Worm (Caenorhabditis elegans) whole organism, early embryonic: ENCODE results near the gene sssh-1.

ENCODE experiments used
- B0310.2 ChIP-seq: sonication (generic microtip); optimal IDR thresholded peaks from 2 replicates; lab custom pipeline; 2016; ENCODE audit warnings: mild to moderate bottlenecking, missing genetic modification characterization, missing compliant biosample characterization
- F13C5.2 ChIP-seq: sonication (generic microtip); optimal IDR thresholded peaks from 2 replicates; lab custom pipeline; 2017; ENCODE audit warnings: mild to moderate bottlenecking, missing genetic modification characterization, inconsistent platforms, missing compliant biosample characterization
- aly-1 ChIP-seq: sonication (generic microtip); optimal IDR thresholded peaks from 2 replicates; lab custom pipeline; 2016; ENCODE audit warnings: missing genetic modification characterization, missing compliant biosample characterization
- ama-1 ChIP-seq: fragments of 150-350 bp; optimal IDR thresholded peaks from 2 replicates; lab custom pipeline; 2014
- ceh-13 ChIP-seq: fragments of 200-800 bp; sonication (Bioruptor generic); optimal IDR thresholded peaks from 2 replicates; lab custom pipeline; 2018; ENCODE audit warnings: mild to moderate bottlenecking, missing genetic modification characterization, missing compliant biosample characterization
- ceh-36 ChIP-seq: sonication (generic microtip); optimal IDR thresholded peaks from 2 replicates; lab custom pipeline; 2016; ENCODE audit warnings: missing genetic modification characterization, inconsistent platforms, missing compliant biosample characterization
- ets-7 ChIP-seq: sonication (generic microtip); optimal IDR thresholded peaks from 2 replicates; lab custom pipeline; 2016; ENCODE audit warnings: missing genotype, missing genetic modification characterization, missing compliant biosample characterization
- flt-1 ChIP-seq: fragments of 200-800 bp; sonication (Bioruptor generic); IDR thresholded peaks from 2 replicates; pipeline ENCODE4 v1.3.6; 2022; ENCODE audit warnings: missing genetic modification characterization, missing compliant biosample characterization
- hmbx-1 ChIP-seq: sonication (generic microtip); optimal IDR thresholded peaks from 2 replicates; lab custom pipeline; 2016; ENCODE audit warnings: mild to moderate bottlenecking, missing genetic modification characterization, missing compliant biosample characterization
- hmg-4 ChIP-seq: fragments of 200-800 bp; sonication (Bioruptor generic); optimal IDR thresholded peaks from 2 replicates; lab custom pipeline; 2018; ENCODE audit warnings: mild to moderate bottlenecking, missing genetic modification characterization, missing compliant biosample characterization
- hnd-1 ChIP-seq: sonication (generic microtip); optimal IDR thresholded peaks from 2 replicates; lab custom pipeline; 2016; ENCODE audit warnings: missing genetic modification characterization, missing compliant biosample characterization
- pes-1 ChIP-seq: fragments of 200-800 bp; sonication (Bioruptor generic); IDR thresholded peaks from 2 replicates; pipeline ENCODE4 v1.3.6; 2022; ENCODE audit warnings: missing genetic modification reagents, missing genetic modification characterization, missing compliant biosample characterization
- scrt-1 ChIP-seq: fragments of 200-800 bp; sonication (Bioruptor generic); IDR thresholded peaks from 2 replicates; pipeline ENCODE4 v1.3.6; 2022; ENCODE audit warnings: missing genetic modification characterization, missing compliant biosample characterization
- sea-1 ChIP-seq: fragments of 200-800 bp; sonication (Bioruptor generic); conservative IDR thresholded peaks from 2 replicates; pipeline ENCODE4 v1.3.6; 2022; ENCODE audit warnings: missing genetic modification characterization, missing compliant biosample characterization
- tbx-11 ChIP-seq: fragments of 200-800 bp; sonication (Bioruptor generic); IDR thresholded peaks from 2 replicates; pipeline ENCODE4 v1.3.6; 2022; ENCODE audit warnings: missing genetic modification characterization, missing compliant biosample characterization
- tbx-37 ChIP-seq: fragments of 200-800 bp; sonication (Bioruptor generic); conservative IDR thresholded peaks from 2 replicates; pipeline ENCODE4 v1.3.6; 2022; ENCODE audit warnings: missing genetic modification reagents, missing genetic modification characterization, missing compliant biosample characterization
- tra-4 ChIP-seq: sonication (generic microtip); optimal IDR thresholded peaks from 2 replicates; lab custom pipeline; 2017; ENCODE audit warnings: missing genetic modification characterization, missing compliant biosample characterization

sssh-1 gene

DNA sequence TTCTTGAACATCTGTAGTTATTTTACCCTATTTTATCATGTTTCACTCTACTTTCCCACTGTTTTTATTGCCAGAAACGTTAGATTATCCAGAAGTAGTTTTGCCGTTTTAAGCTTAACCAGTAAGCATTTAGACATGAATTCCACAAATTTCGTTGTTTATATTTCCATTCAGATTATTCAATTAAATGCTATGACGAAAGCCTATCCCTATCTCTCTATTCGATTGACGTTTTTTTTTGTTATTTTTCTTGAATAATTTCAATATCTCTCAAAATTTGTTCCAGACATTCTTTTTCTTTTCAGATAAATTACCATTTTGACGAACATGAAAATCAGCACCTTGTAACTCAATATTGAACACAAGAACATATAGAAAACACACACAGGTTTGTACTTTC lies 42.8 kb downstream of the sssh-1 start, which contains the start of gene npr-40:
npr-40 (plus strand) TSS at position 301 of the 400 bp plus-strand sequence.
- TF ChIP-seq ceh-36 (no peak), tbx-11 (no peak), ceh-13 (GFP tag; lab: Kevin White, UChicago) (no peak), B0310.2 (tag; lab: Kevin White, UChicago) (no peak), tbx-37 (no peak), ama-1 (lab: Kevin White, UChicago) (no peak), flt-1 (no peak), ets-7 (tag; lab: Kevin White, UChicago) (no peak), F13C5.2 (tag; lab: Kevin White, UChicago) (no peak), hmbx-1 (tag; lab: Kevin White, UChicago) (no peak), pes-1 (GFP tag; lab: Robert Waterston, UW) (no peak), tra-4 (tag; lab: Kevin White, UChicago) (no peak)

DNA sequence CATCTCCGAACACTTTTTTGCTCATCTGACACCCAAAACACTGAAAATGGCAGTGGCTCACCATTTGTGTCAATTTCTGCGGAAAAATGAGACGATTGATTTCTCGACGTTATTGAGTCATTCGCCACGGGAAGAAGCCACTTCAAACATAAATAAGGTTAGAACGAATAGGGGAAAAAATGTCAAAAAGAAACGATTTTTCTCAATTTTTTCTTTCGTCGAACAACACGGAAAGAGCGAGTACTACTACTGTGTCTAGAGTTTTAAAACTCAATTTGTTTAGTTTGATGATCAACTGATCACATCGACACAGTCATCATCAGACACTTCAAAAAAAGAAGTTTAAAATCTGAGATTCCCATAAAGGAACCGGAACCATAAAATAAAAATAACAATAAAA lies 45.1 kb downstream of the sssh-1 start:
- TF ChIP-seq tbx-11: no peak
- TF ChIP-seq B0310.2 (tag; lab: Kevin White, UChicago): no peak
- TF ChIP-seq sea-1 (GFP tag; lab: Robert Waterston, UW): no peak
- TF ChIP-seq tbx-37: no peak
- TF ChIP-seq ama-1 (lab: Kevin White, UChicago): no peak
- no peak for TF ChIP-seq flt-1
- TF ChIP-seq ets-7 (tag; lab: Kevin White, UChicago): no peak
- no peak for TF ChIP-seq hmbx-1 (tag; lab: Kevin White, UChicago)
- TF ChIP-seq hnd-1 (tag; lab: Kevin White, UChicago): no peak
- no peak for TF ChIP-seq pes-1 (GFP tag; lab: Robert Waterston, UW)
- TF ChIP-seq F13C5.2 (tag; lab: Kevin White, UChicago): no peak

DNA sequence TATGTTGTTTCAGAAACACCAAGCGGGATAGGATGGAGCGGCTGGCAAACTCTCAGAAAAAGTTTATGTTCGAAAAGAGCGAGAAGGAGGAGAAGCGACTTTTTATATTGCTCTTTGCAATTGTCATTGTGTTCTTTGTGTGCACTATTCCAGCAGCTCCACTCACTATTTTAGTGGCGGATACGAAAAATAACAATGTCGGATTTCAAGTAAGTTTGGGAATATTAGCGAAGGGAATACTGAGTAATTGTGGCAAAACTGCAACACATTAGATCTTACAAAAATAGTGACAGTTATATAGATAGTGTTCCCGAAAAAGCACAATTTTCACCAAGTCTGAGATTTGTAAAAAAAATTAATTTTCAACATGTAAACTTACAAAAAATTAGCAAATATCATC lies 47.0 kb downstream of the sssh-1 start:
- TF ChIP-seq flt-1 (no peak), tbx-11 (no peak), ceh-36 (no peak), B0310.2 (tag; lab: Kevin White, UChicago) (no peak), hmg-4 (GFP tag; lab: Kevin White, UChicago) (no peak), tra-4 (tag; lab: Kevin White, UChicago) (no peak), scrt-1 (GFP tag; lab: Robert Waterston, UW) (no peak), ama-1 (lab: Kevin White, UChicago) (no peak), aly-1 (tag; lab: Kevin White, UChicago) (no peak), ceh-13 (GFP tag; lab: Kevin White, UChicago) (no peak), hmbx-1 (tag; lab: Kevin White, UChicago) (no peak), ets-7 (tag; lab: Kevin White, UChicago) (no peak), pes-1 (GFP tag; lab: Robert Waterston, UW) (no peak), sea-1 (GFP tag; lab: Robert Waterston, UW) (no peak)
